Fruit fly (Drosophila melanogaster): ENCODE measurements around the gene Zip71B.

The Zip71B gene

dm6 chr3L:14999284-15000019 lies 7.4 kb downstream of the Zip71B start, which contains the start of the genes mRpL39 and Prosbeta2 (continued):
- TF ChIP-seq CG33557 (GFP tag; optimal IDR thresholded peaks at IDR 0.05) (no peak), CG10543 (GFP tag; optimal IDR thresholded peaks at IDR 0.05) (peak; percentile 15), otp (GFP tag; IDR thresholded peaks at IDR 0.05) (no peak), CG18262 (tag; optimal IDR thresholded peaks at IDR 0.05) (peak; percentile 74), ro (GFP tag; IDR thresholded peaks at IDR 0.05) (no peak), chinmo (GFP tag; IDR thresholded peaks at IDR 0.05; ENCODE audit: partially characterized antibody) (0 out of 4 replicates have a peak, but pooled peaks have one; percentile 18), sob (GFP tag; IDR thresholded peaks at IDR 0.05) (peak; percentile 79), Atf3 (GFP tag; optimal IDR thresholded peaks at IDR 0.05) (no peak), CG11504 (tag; optimal IDR thresholded peaks at IDR 0.05) (peak; percentile 78), CG8089 (GFP tag; optimal IDR thresholded peaks at IDR 0.05) (no peak), jigr1 (GFP tag; IDR thresholded peaks at IDR 0.05) (no peak), twi (tag; optimal IDR thresholded peaks at IDR 0.05) (no peak), pb (GFP tag; optimal IDR thresholded peaks at IDR 0.05) (no peak), CG31365 (tag; optimal IDR thresholded peaks at IDR 0.05) (no peak), CG17359 (tag; optimal IDR thresholded peaks at IDR 0.05) (peak; percentile 15), exex (tag; optimal IDR thresholded peaks at IDR 0.05) (no peak), row (GFP tag; IDR thresholded peaks at IDR 0.05) (peak; percentile 90), seq (GFP tag; IDR thresholded peaks at IDR 0.05) (no peak), Eip74EF (GFP tag; optimal IDR thresholded peaks at IDR 0.05) (no peak), tin (GFP tag; optimal IDR thresholded peaks at IDR 0.05) (peak; percentile 65), eve (GFP tag; optimal IDR thresholded peaks at IDR 0.05) (no peak), kah (GFP tag; optimal IDR thresholded peaks at IDR 0.05) (no peak), CG18764 (GFP tag; optimal IDR thresholded peaks at IDR 0.05) (peak; percentile 69), CG12104 (GFP tag; optimal IDR thresholded peaks at IDR 0.05) (peak; percentile 7), pum (GFP tag; optimal IDR thresholded peaks at IDR 0.05) (no peak), CG14050 (GFP tag; IDR thresholded peaks at IDR 0.05) (peak; percentile 23; the same call in 1 of the 3 replicates), stc (GFP tag; IDR thresholded peaks at IDR 0.05) (peak; percentile 62), CG15601 (tag; optimal IDR thresholded peaks at IDR 0.05) (no peak), CG11456 (GFP tag; IDR thresholded peaks at IDR 0.05) (peak; percentile 64; the same call in 1 of the 3 replicates), fru (optimal IDR thresholded peaks at IDR 0.05) (no peak), Dll (GFP tag; IDR thresholded peaks at IDR 0.05; ENCODE audit: partially characterized antibody) (peak; percentile 99), emc (GFP tag; optimal IDR thresholded peaks at IDR 0.05) (no peak), Chrac-16 (GFP tag; optimal IDR thresholded peaks at IDR 0.05) (no peak), slp2 (GFP tag; optimal IDR thresholded peaks at IDR 0.05) (no peak), CG6813 (GFP tag; optimal IDR thresholded peaks at IDR 0.05) (no peak), CG7556 (GFP tag; optimal IDR thresholded peaks at IDR 0.05) (no peak), unc-4 (GFP tag; IDR thresholded peaks at IDR 0.05; ENCODE audit: partially characterized antibody) (peak; percentile 95), sd (tag; optimal IDR thresholded peaks at IDR 0.05) (no peak), btn (GFP tag; optimal IDR thresholded peaks at IDR 0.05) (no peak), Nf-YC (tag; optimal IDR thresholded peaks at IDR 0.05) (no peak), CG10267 (tag; optimal IDR thresholded peaks at IDR 0.05) (peak; percentile 76), CG2889 (GFP tag; IDR thresholded peaks at IDR 0.05) (no peak), knrl (GFP tag; IDR thresholded peaks at IDR 0.05; ENCODE audit: partially characterized antibody) (peak; percentile 99), Mrtf (GFP tag; IDR thresholded peaks at IDR 0.05) (peak; percentile 65; the same call in 2 of the 3 replicates), B-H1 (GFP tag; IDR thresholded peaks at IDR 0.05) (peak; percentile 47; the same call in 2 of the 3 replicates), ind (GFP tag; optimal IDR thresholded peaks at IDR 0.05) (peak; percentile 34), chif (GFP tag; optimal IDR thresholded peaks at IDR 0.05) (no peak), CG3838 (GFP tag; optimal IDR thresholded peaks at IDR 0.05) (no peak), CG17361 (GFP tag; IDR thresholded peaks at IDR 0.05) (peak; percentile 87), Sry-β (GFP tag; optimal IDR thresholded peaks at IDR 0.05) (peak; percentile 84)
